Worm (Caenorhabditis elegans) whole organism, young adult: ENCODE data around the gene cya-1.

ENCODE experiments used
- ama-1 ChIP-seq, 3 experiments: fragments of 150-350 bp in 1 of 3; sonication (generic microtip) in 2 of 3; optimal IDR thresholded peaks; 2 replicates each; lab custom pipeline; 2014 to 2018; ENCODE audit warnings: missing biosample characterization in 2 of 3, missing genetic modification characterization in 2 of 3, missing genetic modification reagents in 2 of 3
- mcd-1 ChIP-seq: fragments of 200-800 bp; sonication (Bioruptor generic); IDR thresholded peaks from 2 replicates; pipeline ENCODE4 v1.3.6; 2022; ENCODE audit warnings: missing genetic modification reagents, missing genetic modification characterization, missing compliant biosample characterization

DNA sequence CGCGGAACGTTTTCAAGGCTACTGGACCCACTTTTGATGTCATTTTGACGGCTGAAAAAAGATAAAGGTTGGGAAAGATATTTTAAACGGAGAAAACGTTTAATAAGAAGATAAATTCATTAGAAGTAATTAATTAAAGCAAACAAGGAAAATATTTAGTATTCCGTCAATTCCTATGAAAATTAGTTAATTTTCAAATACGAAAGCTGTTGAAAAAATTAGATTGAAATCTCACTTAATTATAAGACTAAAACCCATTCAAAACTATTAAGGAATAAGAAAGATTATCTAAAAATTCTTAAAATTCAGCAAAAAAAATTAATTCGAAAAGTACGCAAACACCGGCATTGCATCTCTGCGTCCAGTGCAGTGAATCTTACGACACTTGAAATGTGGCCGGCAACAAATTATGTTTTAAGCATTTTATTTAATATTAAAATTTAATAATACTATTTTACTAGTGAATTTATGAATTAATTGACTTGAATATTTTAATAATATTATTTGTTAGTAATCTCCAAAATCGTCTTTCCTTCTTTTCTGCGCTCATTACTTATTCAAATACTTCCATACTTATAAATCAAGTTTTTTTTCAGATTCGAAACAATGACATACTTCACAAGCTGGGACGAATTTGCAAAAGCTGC, 35.8 kb upstream of the cya-1 start, which contains the start of the genes ZK512.2 and ZK512.4:
- TF ChIP-seq mcd-1 (GFP tag; lab: Robert Waterston, UW), result no peak
- no peak for TF ChIP-seq ama-1 (optimal IDR thresholded peaks at IDR 0.05; lab: Kevin White, UChicago)
- no peak for TF ChIP-seq ama-1 (GFP tag; optimal IDR thresholded peaks at IDR 0.05; lab: Kevin White, UChicago)
